Fruit fly (Drosophila melanogaster): ENCODE results near the gene CG16782.
A peak's percentile ranks its signal among the peaks of the same experiment; 100 is the strongest.

CG16782 gene

DNA sequence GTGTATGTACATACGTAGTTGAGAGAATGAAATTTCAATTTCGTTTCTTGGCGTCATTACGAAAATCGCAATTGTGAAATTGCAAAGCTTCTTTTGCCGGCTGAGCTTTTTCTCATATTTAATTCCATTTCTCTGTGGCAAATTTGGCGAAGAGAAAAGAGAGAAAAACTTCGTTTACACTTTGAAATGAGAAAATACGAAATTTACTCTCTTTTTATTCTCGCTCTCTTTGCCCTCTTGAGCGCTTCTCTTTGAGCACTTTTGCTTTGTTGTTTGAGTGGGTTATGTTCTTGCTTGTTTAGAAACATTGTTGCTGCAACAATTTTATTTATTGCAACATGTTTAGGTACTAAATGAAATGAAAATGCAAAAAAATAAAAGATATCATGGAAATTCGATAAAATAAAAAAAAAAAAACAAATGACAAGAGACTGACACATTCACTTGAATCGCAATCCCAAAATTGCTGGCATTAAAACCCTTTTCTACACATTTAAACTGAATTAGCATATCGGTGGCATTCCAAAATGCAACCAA, 8.7 kb downstream of the CG16782 start:
- TF ChIP-seq CG34224 (GFP tag; IDR thresholded peaks at IDR 0.05; ENCODE audit: partially characterized antibody) = peak; percentile 60
- peak; percentile 4 for TF ChIP-seq nom (GFP tag; optimal IDR thresholded peaks at IDR 0.05)
- TF ChIP-seq sna (GFP tag; IDR thresholded peaks at IDR 0.05; ENCODE audit: partially characterized antibody) = peak; percentile 26; the same call in 1 of the 2 replicates
- TF ChIP-seq mirr (GFP tag; optimal IDR thresholded peaks at IDR 0.05) = no peak
- no peak for TF ChIP-seq abd-A (tag; optimal IDR thresholded peaks at IDR 0.05)
- peak; percentile 53 for TF ChIP-seq yki (optimal IDR thresholded peaks at IDR 0.05)
- no peak for TF ChIP-seq CG3065 (GFP tag; optimal IDR thresholded peaks at IDR 0.05)
- TF ChIP-seq chinmo (GFP tag; IDR thresholded peaks at IDR 0.05; ENCODE audit: partially characterized antibody) = peak; percentile 80; the same call in 3 of the 4 replicates
- no peak for TF ChIP-seq CG10979 (tag; optimal IDR thresholded peaks at IDR 0.05)
- peak; percentile 96 for TF ChIP-seq z (GFP tag; IDR thresholded peaks at IDR 0.05)
- no peak for TF ChIP-seq CG13123 (GFP tag; optimal IDR thresholded peaks at IDR 0.05)
- no peak for TF ChIP-seq trh (GFP tag; optimal IDR thresholded peaks at IDR 0.05)
- no peak for TF ChIP-seq crc (GFP tag; optimal IDR thresholded peaks at IDR 0.05)
- TF ChIP-seq Fer1 (GFP tag; optimal IDR thresholded peaks at IDR 0.05) = no peak
- TF ChIP-seq HLH4C (GFP tag; IDR thresholded peaks at IDR 0.05; ENCODE audit: partially characterized antibody) = no peak
- no peak for TF ChIP-seq seq (GFP tag; IDR thresholded peaks at IDR 0.05)
- TF ChIP-seq jing (GFP tag; optimal IDR thresholded peaks at IDR 0.05) = no peak
- no peak for TF ChIP-seq HLH54F (GFP tag; optimal IDR thresholded peaks at IDR 0.05)
- TF ChIP-seq Kr (GFP tag; optimal IDR thresholded peaks at IDR 0.05) = no peak
- TF ChIP-seq NC2β (GFP tag; optimal IDR thresholded peaks at IDR 0.05) = no peak
- peak; percentile 90 for TF ChIP-seq CG3163 (GFP tag; optimal IDR thresholded peaks at IDR 0.05)
- TF ChIP-seq fu2 (GFP tag; optimal IDR thresholded peaks at IDR 0.05) = no peak
- TF ChIP-seq tio (GFP tag; optimal IDR thresholded peaks at IDR 0.05) = no peak
- no peak for TF ChIP-seq CG10147 (GFP tag; optimal IDR thresholded peaks at IDR 0.05)
- no peak for TF ChIP-seq inv (GFP tag; IDR thresholded peaks at IDR 0.05; ENCODE audit: partially characterized antibody)
- 0 out of 2 replicates have a peak, but pooled peaks have one; percentile 22 for TF ChIP-seq CG13287 (GFP tag; IDR thresholded peaks at IDR 0.05; ENCODE audit: partially characterized antibody)
- TF ChIP-seq rib (GFP tag; IDR thresholded peaks at IDR 0.05) = no peak
- peak; percentile 98 for TF ChIP-seq CG11504 (tag; optimal IDR thresholded peaks at IDR 0.05)
- TF ChIP-seq klu (GFP tag; IDR thresholded peaks at IDR 0.05) = no peak
- TF ChIP-seq hth (optimal IDR thresholded peaks at IDR 0.05) = no peak
- peak; percentile 56; the same call in 1 of the 3 replicates for TF ChIP-seq zen2 (GFP tag; IDR thresholded peaks at IDR 0.05; ENCODE audit: partially characterized antibody)
- no peak for TF ChIP-seq Optix (GFP tag; IDR thresholded peaks at IDR 0.05)
- no peak for TF ChIP-seq Chrac-16 (GFP tag; optimal IDR thresholded peaks at IDR 0.05)
- TF ChIP-seq CG6175 (GFP tag; IDR thresholded peaks at IDR 0.05) = no peak
- TF ChIP-seq CG17359 (tag; optimal IDR thresholded peaks at IDR 0.05) = no peak
- TF ChIP-seq CG4360 (GFP tag; IDR thresholded peaks at IDR 0.05) = no peak
- peak; percentile 26 for TF ChIP-seq lbe (GFP tag; optimal IDR thresholded peaks at IDR 0.05)
- peak; percentile 38 for TF ChIP-seq sqz (GFP tag; optimal IDR thresholded peaks at IDR 0.05)
- TF ChIP-seq CG33213 (GFP tag; optimal IDR thresholded peaks at IDR 0.05) = no peak
- TF ChIP-seq Trl (optimal IDR thresholded peaks at IDR 0.05) = peak; percentile 87 to 96
- TF ChIP-seq Trl (GFP tag; optimal IDR thresholded peaks at IDR 0.05) = no peak
- TF ChIP-seq CG18599 (GFP tag; optimal IDR thresholded peaks at IDR 0.05) = no peak
- peak; percentile 14 for TF ChIP-seq sd (tag; optimal IDR thresholded peaks at IDR 0.05)
